Worm (Caenorhabditis elegans) whole organism, late embryonic: ENCODE data around the gene snt-5.

Experiments
- C08G9.2 ChIP-seq: sonication (generic microtip); optimal IDR thresholded peaks from 2 replicates; lab custom pipeline; 2016; ENCODE audit warnings: mild to moderate bottlenecking, missing genetic modification characterization, moderate library complexity, missing compliant biosample characterization
- T23F11.4 ChIP-seq: fragments of 200-800 bp; sonication (Bioruptor generic); optimal IDR thresholded peaks from 2 replicates; lab custom pipeline; 2018; ENCODE audit warnings: mild to moderate bottlenecking, missing genetic modification characterization, missing compliant biosample characterization
- Y22D7AL.16 ChIP-seq: sonication (generic microtip); optimal IDR thresholded peaks from 2 replicates; lab custom pipeline; 2016; ENCODE audit warnings: missing genetic modification characterization, missing compliant biosample characterization
- ahr-1 ChIP-seq: sonication (generic microtip); optimal IDR thresholded peaks from 2 replicates; lab custom pipeline; 2016; ENCODE audit warnings: missing genetic modification characterization, missing compliant biosample characterization
- ceh-2 ChIP-seq: sonication (generic microtip); optimal IDR thresholded peaks from 2 replicates; lab custom pipeline; 2016; ENCODE audit warnings: missing genotype, missing genetic modification characterization, missing compliant biosample characterization
- ceh-22 ChIP-seq: sonication (generic microtip); optimal IDR thresholded peaks from 2 replicates; lab custom pipeline; 2017; ENCODE audit warnings: missing biosample characterization, missing genetic modification characterization
- ceh-24 ChIP-seq: sonication (generic microtip); optimal IDR thresholded peaks from 2 replicates; lab custom pipeline; 2016; ENCODE audit warnings: mild to moderate bottlenecking, missing genetic modification characterization, missing compliant biosample characterization
- ceh-31 ChIP-seq: sonication (generic microtip); optimal IDR thresholded peaks from 2 replicates; lab custom pipeline; 2016; ENCODE audit warnings: missing genetic modification characterization, missing compliant biosample characterization
- ceh-45 ChIP-seq: fragments of 200-800 bp; sonication (Bioruptor generic); IDR thresholded peaks from 2 replicates; pipeline ENCODE4 v1.3.6; 2022; ENCODE audit warnings: missing genetic modification reagents, missing genetic modification characterization, missing compliant biosample characterization
- ceh-6 ChIP-seq: fragments of 200-800 bp; sonication (Bioruptor generic); optimal IDR thresholded peaks from 2 replicates; lab custom pipeline; 2018; ENCODE audit warnings: mild to moderate bottlenecking, missing genetic modification characterization, missing compliant biosample characterization
- ceh-9 ChIP-seq: sonication (generic microtip); optimal IDR thresholded peaks from 2 replicates; lab custom pipeline; 2016; ENCODE audit warnings: mild to moderate bottlenecking, missing genetic modification characterization, inconsistent platforms, missing compliant biosample characterization
- che-1 ChIP-seq: sonication (generic microtip); optimal IDR thresholded peaks from 2 replicates; lab custom pipeline; 2016; ENCODE audit warnings: mild to moderate bottlenecking, missing genetic modification characterization, missing compliant biosample characterization
- dve-1 ChIP-seq: sonication (generic microtip); optimal IDR thresholded peaks from 2 replicates; lab custom pipeline; 2017; ENCODE audit warnings: antibody characterized with exemption, mild to moderate bottlenecking, missing genetic modification characterization, missing compliant biosample characterization
- elt-4 ChIP-seq: sonication (generic microtip); optimal IDR thresholded peaks from 2 replicates; lab custom pipeline; 2016; ENCODE audit warnings: missing genetic modification characterization, missing compliant biosample characterization
- ets-4 ChIP-seq: sonication (generic microtip); optimal IDR thresholded peaks from 2 replicates; lab custom pipeline; 2016; ENCODE audit warnings: missing genetic modification characterization, missing compliant biosample characterization
- eyg-1 ChIP-seq: sonication (generic microtip); optimal IDR thresholded peaks from 2 replicates; lab custom pipeline; 2016; ENCODE audit warnings: missing genotype, missing genetic modification characterization, missing compliant biosample characterization
- fax-1 ChIP-seq: sonication (generic microtip); optimal IDR thresholded peaks from 2 replicates; lab custom pipeline; 2016; ENCODE audit warnings: missing genotype, missing genetic modification characterization, missing compliant biosample characterization
- fkh-10 ChIP-seq: fragments of 150-350 bp; optimal IDR thresholded peaks from 2 replicates; lab custom pipeline; 2014; ENCODE audit warnings: missing biosample characterization, missing genetic modification reagents, missing genetic modification characterization
- fkh-6 ChIP-seq: sonication (generic microtip); optimal IDR thresholded peaks from 2 replicates; lab custom pipeline; 2016; ENCODE audit warnings: missing genetic modification characterization, missing compliant biosample characterization
- gmeb-2 ChIP-seq: sonication (generic microtip); optimal IDR thresholded peaks from 2 replicates; lab custom pipeline; 2016; ENCODE audit warnings: missing genetic modification characterization, inconsistent platforms, missing compliant biosample characterization
- hlh-13 ChIP-seq: fragments of 200-800 bp; sonication (Bioruptor generic); optimal IDR thresholded peaks from 2 replicates; lab custom pipeline; 2018; ENCODE audit warnings: mild to moderate bottlenecking, missing genetic modification characterization, missing compliant biosample characterization
- hlh-15 ChIP-seq: sonication (generic microtip); optimal IDR thresholded peaks from 2 replicates; lab custom pipeline; 2016; ENCODE audit warnings: missing genetic modification characterization, missing compliant biosample characterization
- hlh-6 ChIP-seq: sonication (generic microtip); optimal IDR thresholded peaks from 2 replicates; lab custom pipeline; 2016; ENCODE audit warnings: missing genotype, missing genetic modification characterization, missing compliant biosample characterization
- hlh-8 ChIP-seq: sonication (generic microtip); optimal IDR thresholded peaks from 2 replicates; lab custom pipeline; 2016; ENCODE audit warnings: missing genotype, missing genetic modification characterization, missing compliant biosample characterization
- lim-6 ChIP-seq: sonication (generic microtip); optimal IDR thresholded peaks from 2 replicates; lab custom pipeline; 2016; ENCODE audit warnings: missing genetic modification characterization, missing compliant biosample characterization
- lin-11 ChIP-seq: fragments of 200-800 bp; sonication (Bioruptor generic); optimal IDR thresholded peaks from 2 replicates; lab custom pipeline; 2018; ENCODE audit warnings: mild to moderate bottlenecking, missing genetic modification characterization, missing compliant biosample characterization
- madf-2 ChIP-seq: sonication (generic microtip); optimal IDR thresholded peaks from 2 replicates; lab custom pipeline; 2017; ENCODE audit warnings: missing genetic modification characterization, missing compliant biosample characterization
- nfya-1 ChIP-seq: sonication (generic microtip); optimal IDR thresholded peaks from 2 replicates; lab custom pipeline; 2017; ENCODE audit warnings: missing genetic modification characterization, mild to moderate bottlenecking, missing compliant biosample characterization, antibody characterized with exemption, moderate library complexity
- nhr-232 ChIP-seq: sonication (generic microtip); optimal IDR thresholded peaks from 2 replicates; lab custom pipeline; 2016; ENCODE audit warnings: missing genetic modification characterization, missing compliant biosample characterization
- odd-2 ChIP-seq: sonication (generic microtip); optimal IDR thresholded peaks from 2 replicates; lab custom pipeline; 2017; ENCODE audit warnings: antibody characterized with exemption, mild to moderate bottlenecking, missing genetic modification characterization, missing compliant biosample characterization
- pag-3 ChIP-seq: sonication (generic microtip); optimal IDR thresholded peaks from 2 replicates; lab custom pipeline; 2016; ENCODE audit warnings: missing compliant biosample characterization, missing genetic modification characterization, borderline replicate concordance
- pat-9 ChIP-seq: fragments of 200-800 bp; sonication (Bioruptor generic); optimal IDR thresholded peaks from 2 replicates; lab custom pipeline; 2018; ENCODE audit warnings: mild to moderate bottlenecking, missing genetic modification characterization, moderate library complexity, missing compliant biosample characterization
- pax-1 ChIP-seq: fragments of 150-350 bp; optimal IDR thresholded peaks from 2 replicates; lab custom pipeline; 2014; ENCODE audit warnings: missing biosample characterization, missing genetic modification characterization
- pha-2 ChIP-seq: sonication (generic microtip); optimal IDR thresholded peaks from 2 replicates; lab custom pipeline; 2017; ENCODE audit warnings: mild to moderate bottlenecking, missing genetic modification characterization, missing compliant biosample characterization
- rnt-1 ChIP-seq: sonication (generic microtip); optimal IDR thresholded peaks from 2 replicates; lab custom pipeline; 2016; ENCODE audit warnings: missing genetic modification characterization, missing compliant biosample characterization
- sdc-2 ChIP-seq: sonication (generic microtip); optimal IDR thresholded peaks from 2 replicates; lab custom pipeline; 2016; ENCODE audit warnings: missing genotype, missing genetic modification characterization, missing compliant biosample characterization
- syd-9 ChIP-seq: sonication (generic microtip); optimal IDR thresholded peaks from 2 replicates; lab custom pipeline; 2016; ENCODE audit warnings: mild to moderate bottlenecking, missing genetic modification characterization, moderate library complexity, missing compliant biosample characterization
- tbx-2 ChIP-seq: sonication (generic microtip); optimal IDR thresholded peaks from 2 replicates; lab custom pipeline; 2016; ENCODE audit warnings: missing genetic modification characterization, missing compliant biosample characterization
- tbx-7 ChIP-seq: sonication (generic microtip); optimal IDR thresholded peaks from 2 replicates; lab custom pipeline; 2016; ENCODE audit warnings: missing genotype, missing genetic modification characterization, missing compliant biosample characterization
- unc-42 ChIP-seq: sonication (generic microtip); optimal IDR thresholded peaks from 2 replicates; lab custom pipeline; 2016; ENCODE audit warnings: missing genotype, missing genetic modification characterization, missing compliant biosample characterization
- unc-55 ChIP-seq: sonication (generic microtip); optimal IDR thresholded peaks from 2 replicates; lab custom pipeline; 2017; ENCODE audit warnings: missing biosample characterization, missing genetic modification reagents, missing genetic modification characterization
- unc-86 ChIP-seq: sonication (generic microtip); optimal IDR thresholded peaks from 2 replicates; lab custom pipeline; 2016; ENCODE audit warnings: missing genetic modification characterization, missing compliant biosample characterization
- zip-5 ChIP-seq: sonication (generic microtip); optimal IDR thresholded peaks from 2 replicates; lab custom pipeline; 2016; ENCODE audit warnings: missing genetic modification characterization, missing compliant biosample characterization

The snt-5 gene

DNA sequence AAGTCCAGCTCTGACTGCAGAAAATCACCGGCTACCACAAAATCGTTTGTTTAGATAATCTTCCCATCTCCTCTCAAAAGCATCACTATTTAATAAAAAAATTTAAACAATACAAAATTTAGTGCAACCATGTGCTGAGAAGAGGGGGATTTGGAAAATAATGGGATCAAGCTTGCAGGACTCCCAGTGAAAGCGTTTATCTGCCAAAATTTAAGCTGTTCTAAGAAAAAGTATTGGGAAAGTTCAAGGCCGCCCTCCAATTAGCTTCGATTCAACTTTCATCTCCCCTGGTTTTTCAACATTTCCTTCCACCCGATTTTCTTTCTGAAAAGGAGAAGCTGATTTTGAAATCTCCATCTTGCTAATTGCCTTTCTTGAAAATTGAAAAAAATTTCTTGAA, 3.2 kb downstream of the snt-5 start:
- no peak for TF ChIP-seq ceh-22 (tag; lab: Kevin White, UChicago)
- TF ChIP-seq pag-3 (tag; lab: Kevin White, UChicago): no peak
- no peak for TF ChIP-seq ets-4 (tag; lab: Kevin White, UChicago)
- no peak for TF ChIP-seq tbx-7 (tag; lab: Kevin White, UChicago)
- no peak for TF ChIP-seq nhr-232 (tag; lab: Kevin White, UChicago)
- no peak for TF ChIP-seq hlh-8 (tag; lab: Kevin White, UChicago)
- TF ChIP-seq dve-1: no peak
- TF ChIP-seq unc-86 (tag; lab: Kevin White, UChicago): no peak
- TF ChIP-seq fkh-10: no peak
- TF ChIP-seq C08G9.2 (tag; lab: Kevin White, UChicago): no peak
- no peak for TF ChIP-seq tbx-2
- TF ChIP-seq che-1 (tag; lab: Kevin White, UChicago): no peak
- TF ChIP-seq ceh-6 (GFP tag; lab: Kevin White, UChicago): no peak
- no peak for TF ChIP-seq ceh-31 (tag; lab: Kevin White, UChicago)

ce11 chrV:1392900-1393299, 18.5 kb downstream of the snt-5 start, which contains the start of gene Y75B7AR.1:
Gene Y75B7AR.1, minus strand, starts transcription at chrV:1393000.
- TF ChIP-seq hlh-8 (tag; lab: Kevin White, UChicago) (no peak), ceh-6 (GFP tag; lab: Kevin White, UChicago) (no peak), Y22D7AL.16 (tag; lab: Kevin White, UChicago) (no peak), nfya-1 (tag; lab: Kevin White, UChicago) (no peak), rnt-1 (tag; lab: Kevin White, UChicago) (no peak), ets-4 (tag; lab: Kevin White, UChicago) (no peak), syd-9 (no peak), hlh-13 (GFP tag; lab: Kevin White, UChicago) (no peak), pha-2 (tag; lab: Kevin White, UChicago) (no peak), fkh-10 (no peak), tbx-7 (tag; lab: Kevin White, UChicago) (no peak), unc-42 (tag; lab: Kevin White, UChicago) (no peak), fkh-6 (no peak), C08G9.2 (tag; lab: Kevin White, UChicago) (no peak), unc-55 (GFP tag; lab: Kevin White, UChicago) (no peak)

DNA sequence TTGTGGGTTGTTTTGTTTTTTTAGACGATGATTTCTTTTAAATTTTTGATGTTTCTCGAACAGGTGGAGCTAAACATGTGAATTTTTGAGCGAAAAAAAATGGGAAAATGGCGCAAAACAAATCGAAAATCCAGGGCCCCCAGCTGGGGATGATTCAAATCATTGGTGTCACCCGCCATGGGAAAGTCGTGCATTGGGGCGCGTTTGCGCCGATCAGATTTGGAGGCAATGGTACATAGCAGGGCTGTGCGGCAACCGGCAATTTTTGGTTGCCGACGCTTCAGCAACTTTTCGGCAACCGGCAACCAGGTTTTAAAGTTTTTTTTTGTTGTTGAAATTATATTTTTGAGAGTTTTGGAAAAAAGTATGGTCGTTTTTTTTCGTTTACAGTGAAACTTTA, 20.9 kb downstream of the snt-5 start:
- TF ChIP-seq unc-86 (tag; lab: Kevin White, UChicago): no peak
- no peak for TF ChIP-seq hlh-6 (tag; lab: Kevin White, UChicago)
- TF ChIP-seq fkh-6: no peak
- TF ChIP-seq lim-6 (tag; lab: Kevin White, UChicago): no peak
- no peak for TF ChIP-seq pha-2 (tag; lab: Kevin White, UChicago)
- TF ChIP-seq odd-2: no peak
- no peak for TF ChIP-seq elt-4 (tag; lab: Kevin White, UChicago)
- no peak for TF ChIP-seq ahr-1
- TF ChIP-seq madf-2: no peak
- TF ChIP-seq fax-1 (tag; lab: Kevin White, UChicago): no peak
- TF ChIP-seq, all 69 proteins: peak for 0

- TF ChIP-seq ceh-45 (GFP tag; lab: Robert Waterston, UW) (no peak), odd-2 (no peak), eyg-1 (tag; lab: Kevin White, UChicago) (no peak), T23F11.4 (GFP tag; lab: Kevin White, UChicago) (no peak), rnt-1 (tag; lab: Kevin White, UChicago) (no peak), pha-2 (tag; lab: Kevin White, UChicago) (no peak), ceh-2 (tag; lab: Kevin White, UChicago) (no peak), pax-1 (tag; lab: Kevin White, UChicago) (no peak), ceh-9 (no peak), hlh-15 (tag; lab: Kevin White, UChicago) (no peak), gmeb-2 (tag; lab: Kevin White, UChicago) (no peak), lin-11 (tag; lab: Kevin White, UChicago) (no peak), nfya-1 (tag; lab: Kevin White, UChicago) (no peak), sdc-2 (tag; lab: Kevin White, UChicago) (no peak), ceh-24 (tag; lab: Kevin White, UChicago) (no peak), zip-5 (tag; lab: Kevin White, UChicago) (no peak), pat-9 (tag; lab: Kevin White, UChicago) (no peak)
Observed at ce11 chrV:1389838-1390237, 21.5 kb downstream of the snt-5 start.
